Fruit fly (Drosophila melanogaster) whole organism, embryonic: Measurements from ENCODE around the gene CG15629.
A peak's percentile ranks its signal among the peaks of the same experiment; 100 is the strongest.

Experiments
- Asciz ChIP-seq: fragments of 200-800 bp; sonication (Bioruptor generic); optimal IDR thresholded peaks from 2 replicates; lab custom pipeline; 2017; ENCODE audit warnings: missing biosample characterization, mild to moderate bottlenecking, missing genetic modification characterization, missing genetic modification reagents
- CG10209 ChIP-seq: fragments of 200-800 bp; sonication (Bioruptor generic); optimal IDR thresholded peaks from 3 replicates; lab custom pipeline; 2017; ENCODE audit warnings: missing biosample characterization, mild to moderate bottlenecking, missing genetic modification characterization, missing genetic modification reagents
- CG10274 ChIP-seq: fragments of 200-800 bp; sonication (Bioruptor generic); optimal IDR thresholded peaks from 3 replicates; lab custom pipeline; 2017; ENCODE audit warnings: missing biosample characterization, mild to moderate bottlenecking, missing genetic modification characterization
- CG10431 ChIP-seq: fragments of 200-800 bp; sonication (Bioruptor generic); optimal IDR thresholded peaks from 3 replicates; lab custom pipeline; 2018; ENCODE audit warnings: missing biosample characterization, mild to moderate bottlenecking, missing genetic modification characterization
- CG10543 ChIP-seq: fragments of 200-800 bp; sonication (Bioruptor generic); optimal IDR thresholded peaks from 3 replicates; lab custom pipeline; 2017; ENCODE audit warnings: missing biosample characterization, mild to moderate bottlenecking, missing genetic modification characterization, moderate library complexity
- CG10979 ChIP-seq: fragments of 200-800 bp; sonication (Bioruptor generic); optimal IDR thresholded peaks from 2 replicates; lab custom pipeline; 2018; ENCODE audit warnings: missing biosample characterization, mild to moderate bottlenecking, missing genetic modification characterization, moderate library complexity
- CG11093 ChIP-seq: fragments of 200-800 bp; sonication (Bioruptor generic); IDR thresholded peaks from 3 replicates; pipeline ENCODE4 v1.3.6; 2022; ENCODE audit warnings: missing biosample characterization, missing genetic modification characterization
- CG14667 ChIP-seq: fragments of 200-800 bp; sonication (Bioruptor generic); IDR thresholded peaks from 2 replicates; pipeline ENCODE4 v1.3.6; 2022; ENCODE audit warnings: missing biosample characterization, missing genetic modification characterization
- CG16779 ChIP-seq: fragments of 200-800 bp; sonication (Bioruptor generic); IDR thresholded peaks from 2 replicates; pipeline ENCODE4 v1.3.6; 2022; ENCODE audit warnings: missing biosample characterization, missing genetic modification characterization
- CG17385 ChIP-seq: fragments of 200-800 bp; sonication (Bioruptor generic); optimal IDR thresholded peaks from 3 replicates; lab custom pipeline; 2018; ENCODE audit warnings: missing biosample characterization, mild to moderate bottlenecking, missing genetic modification characterization
- CG18262 ChIP-seq: fragments of 200-800 bp; optimal IDR thresholded peaks from 3 replicates; lab custom pipeline; 2019; ENCODE audit warnings: missing biosample characterization, mild to moderate bottlenecking, missing genetic modification characterization, moderate library complexity
- CG2199 ChIP-seq: fragments of 200-800 bp; sonication (Bioruptor generic); IDR thresholded peaks from 3 replicates; pipeline ENCODE4 v1.3.6; 2022; ENCODE audit warnings: missing biosample characterization, missing genetic modification characterization
- CG2712 ChIP-seq: fragments of 200-800 bp; optimal IDR thresholded peaks from 3 replicates; lab custom pipeline; 2019; ENCODE audit warnings: missing biosample characterization, mild to moderate bottlenecking, missing genetic modification characterization, moderate library complexity
- CG32532 ChIP-seq: fragments of 200-800 bp; sonication (Bioruptor generic); IDR thresholded peaks from 2 replicates; pipeline ENCODE4 v1.3.6; 2022; ENCODE audit warnings: missing biosample characterization, missing genetic modification characterization
- CG34224 ChIP-seq: fragments of 200-800 bp; sonication (Bioruptor generic); IDR thresholded peaks from 3 replicates; pipeline ENCODE4 v1.3.6; 2022; ENCODE audit warnings: missing biosample characterization, missing genetic modification characterization; ENCODE audit not compliant: partially characterized antibody
- CG43689 ChIP-seq: fragments of 200-800 bp; sonication (Bioruptor generic); IDR thresholded peaks from 2 replicates; pipeline ENCODE4 v1.3.6; 2022; ENCODE audit warnings: missing biosample characterization, missing genetic modification characterization
- CG9437 ChIP-seq: fragments of 200-800 bp; sonication (Bioruptor generic); optimal IDR thresholded peaks from 2 replicates; lab custom pipeline; 2018; ENCODE audit warnings: missing biosample characterization, mild to moderate bottlenecking, missing genetic modification characterization
- CTCF ChIP-seq: fragments of 200-800 bp; sonication (Bioruptor generic); optimal IDR thresholded peaks from 2 replicates; lab custom pipeline; 2017; ENCODE audit warnings: missing biosample characterization, mild to moderate bottlenecking, missing genetic modification characterization, moderate library complexity
- GATAe ChIP-seq: fragments of 200-800 bp; sonication (Bioruptor generic); conservative IDR thresholded peaks from 2 replicates; pipeline ENCODE4 v1.3.6; 2022; ENCODE audit warnings: missing biosample characterization, missing genetic modification characterization
- HLH4C ChIP-seq: fragments of 200-800 bp; sonication (Bioruptor generic); IDR thresholded peaks from 3 replicates; pipeline ENCODE4 v1.3.6; 2022; ENCODE audit warnings: missing biosample characterization, missing genetic modification characterization; ENCODE audit not compliant: partially characterized antibody
- Hr51 ChIP-seq, 2 experiments: fragments of 200-800 bp; sonication (Bioruptor generic); optimal IDR thresholded peaks; 2 replicates in 1 of 2; 3 replicates in 1 of 2; lab custom pipeline; 2016 to 2018; ENCODE audit warnings: missing biosample characterization in 2 of 2, missing genetic modification characterization in 2 of 2, mild to moderate bottlenecking in 1 of 2, moderate library complexity in 1 of 2
- Lim3 ChIP-seq: fragments of 200-800 bp; sonication (Bioruptor generic); IDR thresholded peaks from 2 replicates; pipeline ENCODE4 v1.3.6; 2022; ENCODE audit warnings: missing biosample characterization, missing genetic modification characterization
- Med ChIP-seq: fragments of 200-800 bp; sonication (Bioruptor generic); peaks from one replicate; lab custom pipeline; 2016; ENCODE audit warnings: missing biosample characterization, missing genetic modification characterization, mild to moderate bottlenecking, inconsistent platforms, moderate library complexity
- Nf-YA ChIP-seq: fragments of 200-800 bp; sonication (Bioruptor generic); IDR thresholded peaks from 2 replicates; pipeline ENCODE4 v1.3.6; 2022; ENCODE audit warnings: missing biosample characterization, missing genetic modification characterization
- Oli ChIP-seq: fragments of 200-800 bp; sonication (Bioruptor generic); optimal IDR thresholded peaks from 2 replicates; lab custom pipeline; 2018; ENCODE audit warnings: missing biosample characterization, mild to moderate bottlenecking, missing genetic modification characterization, moderate library complexity
- PHDP ChIP-seq: fragments of 200-800 bp; sonication (Bioruptor generic); optimal IDR thresholded peaks from 3 replicates; lab custom pipeline; 2018; ENCODE audit warnings: missing biosample characterization, mild to moderate bottlenecking, missing genetic modification characterization, moderate library complexity
- Pdp1 ChIP-seq, 2 experiments: fragments of 200-800 bp; sonication (Bioruptor generic); optimal IDR thresholded peaks; 3 replicates each; lab custom pipeline; 2016; ENCODE audit warnings: missing biosample characterization in 2 of 2, missing genetic modification characterization in 2 of 2, mild to moderate bottlenecking in 1 of 2, moderate library complexity in 1 of 2
- ab ChIP-seq: fragments of 200-800 bp; sonication (Bioruptor generic); optimal IDR thresholded peaks from 2 replicates; lab custom pipeline; 2016; ENCODE audit warnings: missing biosample characterization, missing genetic modification characterization
- abd-A ChIP-seq: fragments of 200-800 bp; sonication (Bioruptor generic); optimal IDR thresholded peaks from 3 replicates; lab custom pipeline; 2019; ENCODE audit warnings: missing biosample characterization, mild to moderate bottlenecking, missing genetic modification characterization, moderate library complexity
- amos ChIP-seq: fragments of 200-800 bp; sonication (Bioruptor generic); IDR thresholded peaks from 2 replicates; pipeline ENCODE4 v1.3.6; 2022; ENCODE audit warnings: missing biosample characterization, missing genetic modification characterization; ENCODE audit not compliant: partially characterized antibody
- bbx ChIP-seq: fragments of 200-800 bp; sonication (Bioruptor generic); IDR thresholded peaks from 2 replicates; pipeline ENCODE4 v1.3.6; 2022; ENCODE audit warnings: missing biosample characterization, missing genetic modification characterization; ENCODE audit not compliant: partially characterized antibody
- chinmo ChIP-seq: fragments of 200-800 bp; sonication (Bioruptor generic); IDR thresholded peaks from 4 replicates; pipeline ENCODE4 v1.3.6; 2022; ENCODE audit warnings: missing biosample characterization, missing genetic modification characterization; ENCODE audit not compliant: partially characterized antibody
- chm ChIP-seq: fragments of 200-800 bp; sonication (Bioruptor generic); IDR thresholded peaks from 2 replicates; pipeline ENCODE4 v1.3.6; 2022; ENCODE audit warnings: missing biosample characterization, missing genetic modification characterization
- dmrt11E ChIP-seq: fragments of 200-800 bp; sonication (Bioruptor generic); optimal IDR thresholded peaks from 3 replicates; lab custom pipeline; 2018; ENCODE audit warnings: missing biosample characterization, mild to moderate bottlenecking, missing genetic modification characterization, moderate library complexity
- exex ChIP-seq: fragments of 200-800 bp; sonication (Bioruptor generic); optimal IDR thresholded peaks from 4 replicates; lab custom pipeline; 2018; ENCODE audit warnings: missing biosample characterization, mild to moderate bottlenecking, missing genetic modification characterization, moderate library complexity
- gcm ChIP-seq: fragments of 200-800 bp; sonication (Bioruptor generic); optimal IDR thresholded peaks from 2 replicates; lab custom pipeline; 2019; ENCODE audit warnings: missing biosample characterization, mild to moderate bottlenecking, missing genetic modification characterization, moderate library complexity
- gem ChIP-seq: fragments of 200-800 bp; sonication (Bioruptor generic); optimal IDR thresholded peaks from 2 replicates; lab custom pipeline; 2019; ENCODE audit warnings: missing biosample characterization, mild to moderate bottlenecking, missing genetic modification characterization, moderate library complexity
- gfzf ChIP-seq: fragments of 200-800 bp; sonication (Bioruptor generic); optimal IDR thresholded peaks from 2 replicates; lab custom pipeline; 2016; ENCODE audit warnings: missing biosample characterization, mild to moderate bottlenecking, missing genetic modification characterization, moderate library complexity
- kni ChIP-seq: fragments of 200-800 bp; sonication (Bioruptor generic); optimal IDR thresholded peaks from 3 replicates; lab custom pipeline; 2017; ENCODE audit warnings: mild to moderate bottlenecking, missing biosample characterization, missing genetic modification reagents, missing genetic modification characterization
- oc ChIP-seq: fragments of 200-800 bp; sonication (Bioruptor generic); optimal IDR thresholded peaks from 2 replicates; lab custom pipeline; 2018; ENCODE audit warnings: missing biosample characterization, mild to moderate bottlenecking, missing genetic modification characterization, moderate library complexity
- pros ChIP-seq: fragments of 200-800 bp; sonication (Bioruptor generic); optimal IDR thresholded peaks from 3 replicates; lab custom pipeline; 2019; ENCODE audit warnings: missing biosample characterization, mild to moderate bottlenecking, missing genetic modification characterization, moderate library complexity
- sens ChIP-seq: fragments of 200-800 bp; sonication (Bioruptor generic); peaks from one replicate; lab custom pipeline; 2016; ENCODE audit warnings: missing biosample characterization, missing genetic modification characterization
- sens-2 ChIP-seq: fragments of 200-800 bp; sonication (Bioruptor generic); IDR thresholded peaks from 2 replicates; pipeline ENCODE4 v1.3.6; 2022; ENCODE audit warnings: missing biosample characterization, missing genetic modification characterization
- z ChIP-seq: fragments of 200-800 bp; sonication (Bioruptor generic); IDR thresholded peaks from 3 replicates; pipeline ENCODE4 v1.3.6; 2022; ENCODE audit warnings: missing biosample characterization, missing genetic modification characterization
- zen2 ChIP-seq: fragments of 200-800 bp; sonication (Bioruptor generic); IDR thresholded peaks from 3 replicates; pipeline ENCODE4 v1.3.6; 2022; ENCODE audit warnings: missing biosample characterization, missing genetic modification characterization; ENCODE audit not compliant: partially characterized antibody
- zf30C ChIP-seq: fragments of 200-800 bp; sonication (Bioruptor generic); optimal IDR thresholded peaks from 3 replicates; lab custom pipeline; 2018; ENCODE audit warnings: missing biosample characterization, mild to moderate bottlenecking, missing genetic modification characterization

Gene CG15629

DNA sequence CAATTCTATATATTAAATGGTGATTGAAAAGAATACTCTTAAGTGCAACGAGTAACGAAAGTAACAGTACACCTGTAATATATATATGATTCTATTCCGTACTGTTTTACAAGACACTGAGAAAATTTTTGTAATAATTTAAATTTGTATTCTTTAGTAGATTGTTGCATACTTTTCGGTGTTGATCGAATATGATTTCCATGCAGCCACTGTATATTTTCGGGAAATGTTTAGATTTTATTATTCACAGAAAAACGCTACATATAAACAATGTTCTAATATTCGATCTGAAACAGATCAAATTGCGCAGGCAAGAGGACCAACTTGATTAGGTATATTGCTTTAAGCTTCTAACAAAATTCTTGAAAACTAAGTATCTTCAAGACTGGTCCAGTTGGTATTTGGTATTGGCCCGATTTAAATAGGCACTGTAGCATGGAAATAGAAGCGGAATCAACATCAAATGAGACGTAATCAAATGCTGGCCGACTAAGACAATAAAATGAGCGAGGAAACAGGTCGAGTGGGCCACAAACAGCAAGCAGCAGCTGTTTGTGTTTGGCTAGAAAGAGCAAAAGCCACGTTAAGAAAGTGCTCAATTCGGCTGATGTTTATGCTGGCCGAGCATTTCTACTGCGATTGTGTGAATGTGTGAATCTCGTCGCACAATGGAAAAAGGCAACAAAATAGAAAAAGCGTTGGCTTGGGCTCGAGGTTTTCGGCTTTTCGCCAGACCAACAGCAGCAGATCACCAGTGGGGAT is at the start of gene CG15629:
Gene CG15629, plus strand, starts transcription at position 749 of the 762 bp plus-strand sequence.
- 0 out of 2 replicates have a peak, but pooled peaks have one; percentile 8 for TF ChIP-seq bbx (GFP tag; lab: Robert Waterston, UW)
- TF ChIP-seq CG10431 (GFP tag; lab: Kevin White, UChicago) = no peak
- peak; percentile 63 for TF ChIP-seq kni
- peak; percentile 5 for TF ChIP-seq Med
- TF ChIP-seq PHDP (tag; lab: Kevin White, UChicago) = no peak
- TF ChIP-seq CG10209 (GFP tag; lab: Kevin White, UChicago) = no peak
- peak; percentile 38 for TF ChIP-seq CG10543 (GFP tag; lab: Kevin White, UChicago)
- TF ChIP-seq zf30C (GFP tag; lab: Kevin White, UChicago) = peak; percentile 97
- peak in 1 of 2 experiments; percentile 35 for TF ChIP-seq Pdp1 (GFP tag; optimal IDR thresholded peaks at IDR 0.05; lab: Kevin White, UChicago)
- TF ChIP-seq CG32532 (GFP tag; lab: Robert Waterston, UW) = peak; percentile 41; the same call in 1 of the 2 replicates
- peak; percentile 14 for TF ChIP-seq CTCF
- TF ChIP-seq chinmo = 0 out of 4 replicates have a peak, but pooled peaks have one; percentile 24
- peak; percentile 57 for TF ChIP-seq sens (GFP tag; lab: Kevin White, UChicago)
- no peak for TF ChIP-seq gfzf (GFP tag; lab: Kevin White, UChicago)
- peak; percentile 25; the same call in 1 of the 2 replicates for TF ChIP-seq amos (GFP tag; lab: Robert Waterston, UW)
- TF ChIP-seq Nf-YA (GFP tag; lab: Robert Waterston, UW) = 0 out of 2 replicates have a peak, but pooled peaks have one; percentile 49
- peak; percentile 62 for TF ChIP-seq abd-A (tag; lab: Kevin White, UChicago)
- peak; percentile 77; the same call in 2 of the 3 replicates for TF ChIP-seq z (GFP tag; lab: Robert Waterston, UW)
- TF ChIP-seq Oli (tag; lab: Kevin White, UChicago) = no peak
- 0 out of 3 replicates have a peak, but pooled peaks have one; percentile 9 for TF ChIP-seq CG2199
- peak; percentile 56 for TF ChIP-seq pros
- no peak for TF ChIP-seq ab (GFP tag; lab: Kevin White, UChicago)
- no peak for TF ChIP-seq CG17385 (GFP tag; lab: Kevin White, UChicago)
- no peak for TF ChIP-seq zen2 (GFP tag; lab: Robert Waterston, UW)
- peak; percentile 20 for TF ChIP-seq oc (tag; lab: Kevin White, UChicago)

- TF ChIP-seq Hr51 (GFP tag; optimal IDR thresholded peaks at IDR 0.05; lab: Kevin White, UChicago) (peak in 1 of 2 experiments; percentile 33), CG10274 (GFP tag; lab: Kevin White, UChicago) (no peak), CG18262 (tag; lab: Kevin White, UChicago) (peak; percentile 12), CG9437 (no peak), sens-2 (GFP tag; lab: Robert Waterston, UW) (no peak), CG14667 (GFP tag; lab: Robert Waterston, UW) (no peak), CG11093 (no peak), Lim3 (no peak), chm (0 out of 2 replicates have a peak, but pooled peaks have one; percentile 23), CG16779 (GFP tag; lab: Robert Waterston, UW) (no peak), CG2712 (tag; lab: Kevin White, UChicago) (peak; percentile 35), exex (tag; lab: Kevin White, UChicago) (no peak), Asciz (peak; percentile 40), dmrt11E (tag; lab: Kevin White, UChicago) (no peak), gem (tag; lab: Kevin White, UChicago) (peak; percentile 2), HLH4C (no peak), GATAe (GFP tag; lab: Robert Waterston, UW) (no peak), gcm (GFP tag; lab: Kevin White, UChicago) (peak; percentile 27), Pdp1 (GFP tag; optimal IDR thresholded peaks at IDR 0.05; lab: Kevin White, UChicago) (no peak), CG43689 (GFP tag; lab: Robert Waterston, UW) (0 out of 2 replicates have a peak, but pooled peaks have one; percentile 8), CG10979 (tag; lab: Kevin White, UChicago) (peak; percentile 19), CG34224 (GFP tag; lab: Robert Waterston, UW) (0 out of 3 replicates have a peak, but pooled peaks have one; percentile 9)
Measured at dm6 chr2L:4793780-4794523, 18.9 kb upstream of the CG15629 start, which contains the start of gene fipi. fipi (minus strand) TSS chr2L:4794044.
